Fruit fly (Drosophila melanogaster): ENCODE measurements around the gene CG32263.
A peak's percentile ranks its signal among the peaks of the same experiment; 100 is the strongest.

The CG32263 gene

dm6 chr3L:3785002-3785661, 25.8 kb downstream of the CG32263 start (continued):
- peak; percentile 13 for TF ChIP-seq TFAM (GFP tag; optimal IDR thresholded peaks at IDR 0.05)
- peak; percentile 91 for TF ChIP-seq crc (GFP tag; optimal IDR thresholded peaks at IDR 0.05)
- TF ChIP-seq chif (GFP tag; optimal IDR thresholded peaks at IDR 0.05), result peak; percentile 96 to 97
- peak; percentile 95 for TF ChIP-seq pum (GFP tag; optimal IDR thresholded peaks at IDR 0.05)
- TF ChIP-seq Lhr (GFP tag; optimal IDR thresholded peaks at IDR 0.05), result peak; percentile 88
- TF ChIP-seq sd (tag; optimal IDR thresholded peaks at IDR 0.05), result peak; percentile 78
- TF ChIP-seq ranshi (GFP tag; IDR thresholded peaks at IDR 0.05), result peak; percentile 95
- TF ChIP-seq gsb-n (tag; optimal IDR thresholded peaks at IDR 0.05), result peak; percentile 94
- TF ChIP-seq BEAF-32 (GFP tag; optimal IDR thresholded peaks at IDR 0.05), result no peak
- peak; percentile 74 for TF ChIP-seq twi (tag; optimal IDR thresholded peaks at IDR 0.05)
- TF ChIP-seq CG12219 (GFP tag; optimal IDR thresholded peaks at IDR 0.05), result peak; percentile 97
- peak; percentile 97 for TF ChIP-seq Sox102F (GFP tag; optimal IDR thresholded peaks at IDR 0.05)
- peak; percentile 97 for TF ChIP-seq lmd (GFP tag; IDR thresholded peaks at IDR 0.05)
- peak; percentile 93 for TF ChIP-seq dati (GFP tag; IDR thresholded peaks at IDR 0.05)
- TF ChIP-seq D19A (tag; optimal IDR thresholded peaks at IDR 0.05), result peak; percentile 81
- peak; percentile 55 for TF ChIP-seq CG8290 (GFP tag; optimal IDR thresholded peaks at IDR 0.05)
- TF ChIP-seq CG8290 (tag; optimal IDR thresholded peaks at IDR 0.05), result peak in 1 of 2 experiments; percentile 99
- TF ChIP-seq CG9797 (GFP tag; optimal IDR thresholded peaks at IDR 0.05), result no peak
- peak; percentile 92 for TF ChIP-seq pb (GFP tag; optimal IDR thresholded peaks at IDR 0.05)
- TF ChIP-seq CG17359 (tag; optimal IDR thresholded peaks at IDR 0.05), result peak; percentile 92
- TF ChIP-seq CG12942 (GFP tag; optimal IDR thresholded peaks at IDR 0.05), result peak; percentile 93
- no peak for TF ChIP-seq Fer2 (tag; optimal IDR thresholded peaks at IDR 0.05)
- peak; percentile 91 for TF ChIP-seq Vsx1 (GFP tag; optimal IDR thresholded peaks at IDR 0.05)
- TF ChIP-seq CG42726 (GFP tag; IDR thresholded peaks at IDR 0.05; ENCODE audit: partially characterized antibody), result no peak
- TF ChIP-seq esg (GFP tag; conservative IDR thresholded peaks at IDR 0.05), result peak; percentile 95
- TF ChIP-seq ERR (GFP tag; optimal IDR thresholded peaks at IDR 0.05), result peak; percentile 87
- peak; percentile 65 for TF ChIP-seq MTF-1 (GFP tag; optimal IDR thresholded peaks at IDR 0.05; ENCODE audit: borderline replicate concordance)
- 0 out of 4 replicates have a peak, but pooled peaks have one; percentile 29 for TF ChIP-seq Dll (GFP tag; IDR thresholded peaks at IDR 0.05; ENCODE audit: partially characterized antibody)
- peak; percentile 27; the same call in 2 of the 3 replicates for TF ChIP-seq Opbp (GFP tag; IDR thresholded peaks at IDR 0.05; ENCODE audit: partially characterized antibody)
- TF ChIP-seq dm (GFP tag; optimal IDR thresholded peaks at IDR 0.05), result peak; percentile 89
- TF ChIP-seq CG9215 (GFP tag; IDR thresholded peaks at IDR 0.05), result peak; percentile 88; the same call in 1 of the 2 replicates
- TF ChIP-seq Sry-β (GFP tag; optimal IDR thresholded peaks at IDR 0.05), result no peak
- peak; percentile 92 for TF ChIP-seq CG5245 (GFP tag; optimal IDR thresholded peaks at IDR 0.05)
- peak; percentile 96 for TF ChIP-seq jumu (GFP tag; optimal IDR thresholded peaks at IDR 0.05)
- TF ChIP-seq CG11093 (GFP tag; IDR thresholded peaks at IDR 0.05), result peak; percentile 95
- peak; percentile 78 for TF ChIP-seq NK7.1 (GFP tag; optimal IDR thresholded peaks at IDR 0.05)
- TF ChIP-seq CG17568 (GFP tag; optimal IDR thresholded peaks at IDR 0.05), result peak; percentile 88
- TF ChIP-seq Poxn (GFP tag; IDR thresholded peaks at IDR 0.05), result peak; percentile 78
- TF ChIP-seq h (optimal IDR thresholded peaks at IDR 0.05), result no peak
- TF ChIP-seq CG1792 (GFP tag; optimal IDR thresholded peaks at IDR 0.05), result peak; percentile 87
- TF ChIP-seq bab2 (GFP tag; optimal IDR thresholded peaks at IDR 0.05), result peak; percentile 90
- peak; percentile 91 for TF ChIP-seq Elba2 (GFP tag; optimal IDR thresholded peaks at IDR 0.05)
- TF ChIP-seq CG8359 (GFP tag; optimal IDR thresholded peaks at IDR 0.05; ENCODE audit: borderline replicate concordance), result peak; percentile 74
- peak; percentile 91 to 96 for TF ChIP-seq Hr51 (GFP tag; optimal IDR thresholded peaks at IDR 0.05)
- TF ChIP-seq CG15601 (tag; optimal IDR thresholded peaks at IDR 0.05), result peak; percentile 85
- peak; percentile 98 for TF ChIP-seq ci (GFP tag; IDR thresholded peaks at IDR 0.05)
- peak; percentile 0 for TF ChIP-seq CG13894 (tag; optimal IDR thresholded peaks at IDR 0.05)
- TF ChIP-seq croc (GFP tag; conservative IDR thresholded peaks at IDR 0.05), result peak; percentile 94
- TF ChIP-seq nerfin-2 (GFP tag; IDR thresholded peaks at IDR 0.05; ENCODE audit: partially characterized antibody), result no peak

All from whole organism, embryonic.